Worm (Caenorhabditis elegans) whole organism, young adult: Measurements from ENCODE around the gene F59A6.4.

Source experiments
- F22D6.2 ChIP-seq: sonication (generic microtip); optimal IDR thresholded peaks from 2 replicates; lab custom pipeline; 2016; ENCODE audit warnings: mild to moderate bottlenecking, missing genetic modification characterization, missing compliant biosample characterization
- F23B12.7 ChIP-seq: sonication (generic microtip); optimal IDR thresholded peaks from 2 replicates; lab custom pipeline; 2017; ENCODE audit warnings: missing genetic modification characterization, mild to moderate bottlenecking, missing compliant biosample characterization, antibody characterized with exemption, moderate library complexity; ENCODE audit not compliant: insufficient read depth
- F37B4.10 ChIP-seq: fragments of 200-800 bp; sonication (Bioruptor generic); IDR thresholded peaks from 2 replicates; pipeline ENCODE4 v1.3.6; 2022; ENCODE audit warnings: missing genetic modification characterization, missing compliant biosample characterization
- F39B2.1 ChIP-seq: fragments of 200-800 bp; sonication (Bioruptor generic); IDR thresholded peaks from 2 replicates; pipeline ENCODE4 v1.3.6; 2022; ENCODE audit warnings: missing genetic modification reagents, missing genetic modification characterization, missing compliant biosample characterization
- F52B5.7 ChIP-seq: sonication (generic microtip); optimal IDR thresholded peaks from 2 replicates; lab custom pipeline; 2016; ENCODE audit warnings: mild to moderate bottlenecking, missing genetic modification characterization, missing compliant biosample characterization
- F55B11.4 ChIP-seq: sonication (generic microtip); optimal IDR thresholded peaks from 2 replicates; lab custom pipeline; 2016; ENCODE audit warnings: missing compliant biosample characterization, missing genetic modification characterization, borderline replicate concordance; ENCODE audit not compliant: insufficient read depth
- K12H6.12 ChIP-seq: fragments of 200-800 bp; sonication (Bioruptor generic); optimal IDR thresholded peaks from 2 replicates; lab custom pipeline; 2018; ENCODE audit warnings: mild to moderate bottlenecking, missing genetic modification characterization, missing compliant biosample characterization
- T26A5.8 ChIP-seq: sonication (generic microtip); optimal IDR thresholded peaks from 2 replicates; lab custom pipeline; 2016; ENCODE audit warnings: missing genetic modification characterization, missing compliant biosample characterization
- Y53F4B.3 ChIP-seq: fragments of 200-800 bp; sonication (Bioruptor generic); IDR thresholded peaks from 2 replicates; pipeline ENCODE4 v1.3.6; 2022; ENCODE audit warnings: missing genetic modification reagents, missing genetic modification characterization, missing compliant biosample characterization
- Y95B8A.8 ChIP-seq: fragments of 200-800 bp; sonication (Bioruptor generic); IDR thresholded peaks from 2 replicates; pipeline ENCODE4 v1.3.6; 2022; ENCODE audit warnings: missing genetic modification reagents, missing genetic modification characterization, missing compliant biosample characterization
- akir-1 ChIP-seq: fragments of 200-800 bp; sonication (Bioruptor generic); optimal IDR thresholded peaks from 2 replicates; lab custom pipeline; 2018; ENCODE audit warnings: mild to moderate bottlenecking, missing genetic modification characterization, moderate library complexity, missing compliant biosample characterization
- ama-1 ChIP-seq, 3 experiments: fragments of 150-350 bp in 1 of 3; sonication (generic microtip) in 2 of 3; optimal IDR thresholded peaks; 2 replicates each; lab custom pipeline; 2014 to 2018; ENCODE audit warnings: missing biosample characterization in 2 of 3, missing genetic modification characterization in 2 of 3, missing genetic modification reagents in 2 of 3
- aptf-3 ChIP-seq: fragments of 200-800 bp; sonication (Bioruptor generic); IDR thresholded peaks from 2 replicates; pipeline ENCODE4 v1.3.6; 2022; ENCODE audit warnings: missing genetic modification characterization, missing compliant biosample characterization
- athp-1 ChIP-seq: sonication (generic microtip); optimal IDR thresholded peaks from 2 replicates; lab custom pipeline; 2017; ENCODE audit warnings: mild to moderate bottlenecking, missing genetic modification characterization, missing compliant biosample characterization
- attf-5 ChIP-seq: fragments of 200-800 bp; sonication (Bioruptor generic); optimal IDR thresholded peaks from 2 replicates; lab custom pipeline; 2018; ENCODE audit warnings: mild to moderate bottlenecking, missing genetic modification characterization, missing compliant biosample characterization
- attf-6 ChIP-seq: fragments of 200-800 bp; sonication (Bioruptor generic); IDR thresholded peaks from 2 replicates; pipeline ENCODE4 v1.3.6; 2022; ENCODE audit warnings: missing genetic modification reagents, missing genetic modification characterization, missing compliant biosample characterization
- ceh-40 ChIP-seq: fragments of 200-800 bp; sonication (Bioruptor generic); IDR thresholded peaks from 2 replicates; pipeline ENCODE4 v1.3.6; 2022; ENCODE audit warnings: missing genetic modification characterization, missing compliant biosample characterization
- ceh-91 ChIP-seq: fragments of 200-800 bp; sonication (Bioruptor generic); IDR thresholded peaks from 2 replicates; pipeline ENCODE4 v1.3.6; 2022; ENCODE audit warnings: missing genetic modification reagents, missing genetic modification characterization, missing compliant biosample characterization
- dox-1 ChIP-seq: fragments of 200-800 bp; sonication (Bioruptor generic); IDR thresholded peaks from 2 replicates; pipeline ENCODE4 v1.3.6; 2022; ENCODE audit warnings: missing genetic modification reagents, missing genetic modification characterization, missing compliant biosample characterization
- dpff-1 ChIP-seq: sonication (generic microtip); optimal IDR thresholded peaks from 2 replicates; lab custom pipeline; 2017; ENCODE audit warnings: mild to moderate bottlenecking, missing genetic modification characterization, missing compliant biosample characterization
- egl-18 ChIP-seq: fragments of 200-800 bp; sonication (Bioruptor generic); IDR thresholded peaks from 2 replicates; pipeline ENCODE4 v1.3.6; 2022; ENCODE audit warnings: missing genetic modification reagents, missing genetic modification characterization, missing compliant biosample characterization
- egl-44 ChIP-seq: fragments of 200-800 bp; sonication (Bioruptor generic); IDR thresholded peaks from 2 replicates; pipeline ENCODE4 v1.3.6; 2022; ENCODE audit warnings: missing genetic modification reagents, missing genetic modification characterization, missing compliant biosample characterization
- egrh-3 ChIP-seq: fragments of 200-800 bp; sonication (Bioruptor generic); IDR thresholded peaks from 2 replicates; pipeline ENCODE4 v1.3.6; 2022; ENCODE audit warnings: missing genetic modification reagents, missing genetic modification characterization, missing compliant biosample characterization
- gei-17 ChIP-seq: fragments of 200-800 bp; sonication (Bioruptor generic); optimal IDR thresholded peaks from 2 replicates; lab custom pipeline; 2018; ENCODE audit warnings: mild to moderate bottlenecking, missing genetic modification characterization, missing compliant biosample characterization
- him-1 ChIP-seq: sonication (generic microtip); optimal IDR thresholded peaks from 2 replicates; lab custom pipeline; 2016; ENCODE audit warnings: missing genotype, missing genetic modification reagents, missing genetic modification characterization, missing compliant biosample characterization
- hmg-1.2 ChIP-seq: fragments of 200-800 bp; sonication (Bioruptor generic); IDR thresholded peaks from 2 replicates; pipeline ENCODE4 v1.3.6; 2022; ENCODE audit warnings: missing genetic modification reagents, missing genetic modification characterization, missing compliant biosample characterization
- hrde-1 ChIP-seq: sonication (generic microtip); optimal IDR thresholded peaks from 2 replicates; lab custom pipeline; 2016; ENCODE audit warnings: missing genetic modification characterization, mild to moderate bottlenecking, missing compliant biosample characterization, moderate library complexity, missing genotype, missing genetic modification reagents, borderline replicate concordance
- lag-1 ChIP-seq: fragments of 200-800 bp; sonication (Bioruptor generic); IDR thresholded peaks from 2 replicates; pipeline ENCODE4 v1.3.6; 2022; ENCODE audit warnings: missing genetic modification reagents, missing genetic modification characterization, missing compliant biosample characterization
- lin-35 ChIP-seq, 3 experiments: fragments of 150-350 bp in 2 of 3; sonication (generic microtip) in 1 of 3; optimal IDR thresholded peaks; 2 replicates each; lab custom pipeline; 2014 to 2018; ENCODE audit warnings: missing biosample characterization in 3 of 3, missing genetic modification characterization in 3 of 3, missing genetic modification reagents in 3 of 3
- lin-40 ChIP-seq: sonication (generic microtip); optimal IDR thresholded peaks from 2 replicates; lab custom pipeline; 2016; ENCODE audit warnings: missing genetic modification characterization, mild to moderate bottlenecking, missing compliant biosample characterization, missing genotype, missing genetic modification reagents
- lir-1 ChIP-seq: fragments of 200-800 bp; sonication (Bioruptor generic); conservative IDR thresholded peaks from 2 replicates; pipeline ENCODE4 v1.3.6; 2022; ENCODE audit warnings: missing genetic modification reagents, missing genetic modification characterization, missing compliant biosample characterization
- lsl-1 ChIP-seq: fragments of 200-800 bp; sonication (Bioruptor generic); optimal IDR thresholded peaks from 2 replicates; lab custom pipeline; 2018; ENCODE audit warnings: mild to moderate bottlenecking, missing genetic modification characterization, moderate library complexity, missing compliant biosample characterization
- lsy-27 ChIP-seq: sonication (generic microtip); optimal IDR thresholded peaks from 2 replicates; lab custom pipeline; 2017; ENCODE audit warnings: missing genetic modification characterization, mild to moderate bottlenecking, missing compliant biosample characterization, antibody characterized with exemption, missing genotype, borderline replicate concordance; ENCODE audit not compliant: insufficient read depth
- madf-6 ChIP-seq: fragments of 200-800 bp; sonication (Bioruptor generic); IDR thresholded peaks from 2 replicates; pipeline ENCODE4 v1.3.6; 2022; ENCODE audit warnings: missing genetic modification reagents, missing genetic modification characterization, missing compliant biosample characterization
- mel-28 ChIP-seq: sonication (generic microtip); optimal IDR thresholded peaks from 2 replicates; lab custom pipeline; 2016; ENCODE audit warnings: borderline replicate concordance, mild to moderate bottlenecking, missing genetic modification characterization, missing compliant biosample characterization
- rcor-1 ChIP-seq: fragments of 200-800 bp; sonication (Bioruptor generic); IDR thresholded peaks from 2 replicates; pipeline ENCODE4 v1.3.6; 2022; ENCODE audit warnings: missing genetic modification reagents, missing genetic modification characterization, missing compliant biosample characterization
- rpc-1 ChIP-seq, 2 experiments: fragments of 150-350 bp in 1 of 2; sonication (generic microtip) in 1 of 2; optimal IDR thresholded peaks; 2 replicates each; lab custom pipeline; 2014 to 2018; ENCODE audit warnings: missing biosample characterization in 1 of 2, missing genetic modification characterization in 1 of 2, missing genetic modification reagents in 1 of 2, missing genotype in 1 of 2
- sdz-38 ChIP-seq: sonication (generic microtip); optimal IDR thresholded peaks from 2 replicates; lab custom pipeline; 2016; ENCODE audit warnings: missing genotype, missing genetic modification characterization, missing compliant biosample characterization
- unc-62 ChIP-seq: fragments of 150-350 bp; optimal IDR thresholded peaks from 2 replicates; lab custom pipeline; 2014; ENCODE audit warnings: missing biosample characterization, missing genetic modification reagents, missing genetic modification characterization
- ztf-25 ChIP-seq: fragments of 200-800 bp; sonication (Bioruptor generic); IDR thresholded peaks from 2 replicates; pipeline ENCODE4 v1.3.6; 2022; ENCODE audit warnings: missing genetic modification reagents, missing genetic modification characterization, missing compliant biosample characterization
- ztf-28 ChIP-seq: fragments of 200-800 bp; sonication (Bioruptor generic); IDR thresholded peaks from 2 replicates; pipeline ENCODE4 v1.3.6; 2022; ENCODE audit warnings: missing genetic modification reagents, missing genetic modification characterization, missing compliant biosample characterization

F59A6.4 gene

DNA sequence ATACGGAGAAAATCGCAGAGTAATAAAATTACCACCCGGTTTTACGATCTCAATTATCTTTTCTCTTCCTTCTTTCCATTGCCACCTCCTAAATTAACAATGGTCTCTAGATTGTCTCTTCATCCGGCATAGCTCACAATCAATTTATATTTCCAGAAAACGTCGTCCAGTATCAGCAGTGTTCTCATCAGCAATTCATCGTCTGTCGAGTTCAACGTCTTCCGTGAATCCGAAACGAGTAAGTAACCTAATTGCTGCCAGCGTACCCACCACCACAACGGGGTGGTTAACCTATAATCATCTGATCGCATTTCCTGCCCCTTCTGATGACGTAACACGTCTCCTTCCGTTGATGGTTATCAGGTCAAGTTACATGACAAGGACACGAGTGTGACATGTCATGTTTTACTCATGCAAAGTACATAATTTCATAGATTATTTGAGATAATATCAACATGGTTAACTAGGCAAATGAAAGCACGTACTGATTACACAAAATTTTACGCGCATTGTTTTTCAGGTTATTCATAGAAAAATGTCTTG lies 18.8 kb upstream of the F59A6.4 start:
- TF ChIP-seq rpc-1 (optimal IDR thresholded peaks at IDR 0.05; lab: Kevin White, UChicago): no peak
- TF ChIP-seq rpc-1 (tag; optimal IDR thresholded peaks at IDR 0.05; lab: Kevin White, UChicago): no peak
- TF ChIP-seq unc-62 (GFP tag; lab: Kevin White, UChicago): no peak
- TF ChIP-seq lir-1 (GFP tag; lab: Robert Waterston, UW): no peak
- no peak for TF ChIP-seq egrh-3 (GFP tag; lab: Robert Waterston, UW)
- TF ChIP-seq lag-1 (GFP tag; lab: Robert Waterston, UW): no peak
- no peak for TF ChIP-seq sdz-38 (tag; lab: Kevin White, UChicago)
- TF ChIP-seq K12H6.12 (tag; lab: Kevin White, UChicago): no peak
- TF ChIP-seq lsl-1: no peak
- TF ChIP-seq Y53F4B.3 (GFP tag; lab: Robert Waterston, UW): no peak
- TF ChIP-seq T26A5.8 (tag; lab: Kevin White, UChicago): no peak
- TF ChIP-seq hrde-1 (tag; lab: Kevin White, UChicago): no peak
- TF ChIP-seq dpff-1 (tag; lab: Kevin White, UChicago): no peak
- TF ChIP-seq dox-1: no peak
- TF ChIP-seq attf-6 (GFP tag; lab: Robert Waterston, UW): no peak
- no peak for TF ChIP-seq hmg-1.2 (GFP tag; lab: Robert Waterston, UW)
- TF ChIP-seq aptf-3 (GFP tag; lab: Robert Waterston, UW): no peak
- no peak for TF ChIP-seq F37B4.10 (GFP tag; lab: Robert Waterston, UW)
- TF ChIP-seq lsy-27 (tag; lab: Kevin White, UChicago): no peak
- TF ChIP-seq egl-44 (GFP tag; lab: Robert Waterston, UW): no peak
- TF ChIP-seq mel-28 (tag; lab: Kevin White, UChicago): no peak

DNA sequence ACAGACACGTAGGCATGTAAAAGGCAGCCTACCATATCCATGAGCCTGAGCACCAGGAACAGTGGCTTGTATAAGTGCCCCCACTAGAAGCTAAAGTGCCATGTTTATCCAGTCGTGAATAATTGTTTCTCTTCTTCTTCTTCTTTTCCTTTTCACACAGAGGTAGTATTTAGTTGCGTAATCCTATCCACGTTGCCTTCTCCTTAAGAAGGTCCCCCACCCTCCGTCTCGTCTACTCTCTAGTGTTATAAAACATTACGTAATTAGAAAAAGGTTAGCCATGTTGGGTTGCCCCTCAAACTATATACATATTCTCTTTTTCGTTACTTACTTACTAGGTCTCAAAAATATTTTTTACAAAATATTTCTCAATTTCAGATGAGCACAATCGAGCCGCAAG lies 18.2 kb upstream of the F59A6.4 start:
- no peak for TF ChIP-seq T26A5.8 (tag; lab: Kevin White, UChicago)
- TF ChIP-seq ztf-25: no peak
- TF ChIP-seq akir-1 (GFP tag; lab: Kevin White, UChicago): no peak
- TF ChIP-seq F22D6.2 (tag; lab: Kevin White, UChicago): no peak
- TF ChIP-seq ama-1 (optimal IDR thresholded peaks at IDR 0.05; lab: Kevin White, UChicago): no peak
- no peak for TF ChIP-seq ama-1 (GFP tag; optimal IDR thresholded peaks at IDR 0.05; lab: Kevin White, UChicago)
- no peak for TF ChIP-seq attf-5 (GFP tag; lab: Kevin White, UChicago)
- TF ChIP-seq rcor-1 (GFP tag; lab: Robert Waterston, UW): no peak
- TF ChIP-seq F55B11.4: no peak
- TF ChIP-seq egl-44 (GFP tag; lab: Robert Waterston, UW): no peak
- TF ChIP-seq ceh-40 (GFP tag; lab: Robert Waterston, UW): no peak
- no peak for TF ChIP-seq ztf-28 (GFP tag; lab: Robert Waterston, UW)
- no peak for TF ChIP-seq F39B2.1 (GFP tag; lab: Robert Waterston, UW)
- TF ChIP-seq lin-35 (GFP tag; optimal IDR thresholded peaks at IDR 0.05; lab: Kevin White, UChicago): no peak
- no peak for TF ChIP-seq attf-6 (GFP tag; lab: Robert Waterston, UW)
- no peak for TF ChIP-seq madf-6 (GFP tag; lab: Robert Waterston, UW)
- no peak for TF ChIP-seq F23B12.7 (tag; lab: Kevin White, UChicago)
- TF ChIP-seq F52B5.7 (tag; lab: Kevin White, UChicago): no peak
- TF ChIP-seq, all 124 proteins: peak for 0

DNA sequence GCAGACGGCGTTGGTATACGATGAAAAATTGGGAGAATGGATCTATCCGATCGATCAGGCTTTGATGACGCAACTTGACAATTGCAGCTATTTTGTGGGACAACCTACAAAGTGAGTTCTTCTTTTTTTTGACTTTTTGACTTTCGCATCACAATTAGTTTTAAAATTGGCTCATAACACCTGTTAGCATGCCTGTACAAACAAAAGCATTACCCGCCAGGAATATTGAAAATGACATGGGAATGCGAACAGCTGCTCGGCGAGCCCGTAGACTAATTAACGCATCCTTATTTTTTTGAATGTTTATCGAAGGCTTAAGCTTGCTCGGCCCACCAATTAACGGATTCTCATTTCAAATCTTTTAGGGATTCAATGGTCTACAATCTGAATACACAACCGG lies 17.6 kb upstream of the F59A6.4 start:
- TF ChIP-seq ceh-91 (no peak), ztf-28 (GFP tag; lab: Robert Waterston, UW) (no peak), sdz-38 (tag; lab: Kevin White, UChicago) (no peak), egl-18 (no peak), hrde-1 (tag; lab: Kevin White, UChicago) (no peak), athp-1 (no peak), rpc-1 (optimal IDR thresholded peaks at IDR 0.05; lab: Kevin White, UChicago) (no peak), rpc-1 (tag; optimal IDR thresholded peaks at IDR 0.05; lab: Kevin White, UChicago) (no peak), F39B2.1 (GFP tag; lab: Robert Waterston, UW) (no peak), Y95B8A.8 (GFP tag; lab: Robert Waterston, UW) (no peak), gei-17 (no peak), lin-40 (tag; lab: Kevin White, UChicago) (no peak), him-1 (tag; lab: Kevin White, UChicago) (no peak)
